Fruit fly (Drosophila melanogaster): ENCODE data around the gene CG33299.

dm6 chr2L:9685993-9686392 is 29.6 kb downstream of the CG33299 start:
- TF ChIP-seq EcR (GFP tag; optimal IDR thresholded peaks at IDR 0.05) (no peak), CG8478 (optimal IDR thresholded peaks at IDR 0.05) (no peak), psq (optimal IDR thresholded peaks at IDR 0.05) (no peak), pan (optimal IDR thresholded peaks at IDR 0.05) (no peak), Dll (optimal IDR thresholded peaks at IDR 0.05) (no peak), usp (GFP tag; optimal IDR thresholded peaks at IDR 0.05) (no peak)
